Worm (Caenorhabditis elegans) whole organism, L2 larva: ENCODE results near the gene clu-1.

Experiments
- ZK546.5 ChIP-seq: sonication (generic microtip); optimal IDR thresholded peaks from 2 replicates; lab custom pipeline; 2017; ENCODE audit warnings: missing biosample characterization, missing genetic modification characterization
- aly-2 ChIP-seq: fragments of 150-350 bp; optimal IDR thresholded peaks from 2 replicates; lab custom pipeline; 2014; ENCODE audit warnings: missing biosample characterization, missing genetic modification characterization
- ama-1 ChIP-seq: fragments of 150-350 bp; optimal IDR thresholded peaks from 2 replicates; lab custom pipeline; 2018; ENCODE audit warnings: inconsistent platforms
- ceh-82 ChIP-seq: fragments of 150-350 bp; optimal IDR thresholded peaks from 2 replicates; lab custom pipeline; 2014; ENCODE audit warnings: missing biosample characterization, missing genetic modification characterization
- lin-11 ChIP-seq: fragments of 150-350 bp; sonication (generic microtip); optimal IDR thresholded peaks from 2 replicates; lab custom pipeline; 2014; ENCODE audit warnings: missing biosample characterization, missing genetic modification characterization, inconsistent platforms, mixed read lengths
- nhr-237 ChIP-seq: fragments of 150-350 bp; optimal IDR thresholded peaks from 2 replicates; lab custom pipeline; 2014; ENCODE audit warnings: missing biosample characterization, missing genetic modification characterization
- skn-1 ChIP-seq: sonication (generic microtip); optimal IDR thresholded peaks from 2 replicates; lab custom pipeline; 2017; ENCODE audit warnings: missing biosample characterization, missing genetic modification characterization
- snpc-4 ChIP-seq: fragments of 150-350 bp; optimal IDR thresholded peaks from 2 replicates; lab custom pipeline; 2014; ENCODE audit warnings: missing biosample characterization, missing genetic modification characterization
- unc-39 ChIP-seq: fragments of 150-350 bp; optimal IDR thresholded peaks from 2 replicates; lab custom pipeline; 2014; ENCODE audit warnings: missing biosample characterization, missing genetic modification characterization
- unc-62 ChIP-seq: fragments of 150-350 bp; optimal IDR thresholded peaks from 2 replicates; lab custom pipeline; 2014; ENCODE audit warnings: missing biosample characterization, missing genetic modification reagents, missing genetic modification characterization
- ztf-11 ChIP-seq: sonication (generic microtip); optimal IDR thresholded peaks from 2 replicates; lab custom pipeline; 2017; ENCODE audit warnings: missing biosample characterization, missing genetic modification characterization

- TF ChIP-seq nhr-237 (tag; lab: Kevin White, UChicago) = no peak
- no peak for TF ChIP-seq ZK546.5 (tag; lab: Kevin White, UChicago)
- TF ChIP-seq ceh-82 (tag; lab: Kevin White, UChicago) = no peak
- no peak for TF ChIP-seq ama-1 (lab: Kevin White, UChicago)
- no peak for TF ChIP-seq unc-39 (tag; lab: Kevin White, UChicago)
- TF ChIP-seq lin-11 (tag; lab: Kevin White, UChicago) = no peak
- no peak for TF ChIP-seq unc-62 (GFP tag; lab: Kevin White, UChicago)
- no peak for TF ChIP-seq skn-1
- TF ChIP-seq ztf-11 (tag; lab: Kevin White, UChicago) = no peak
- TF ChIP-seq snpc-4 (tag; lab: Kevin White, UChicago) = no peak
- no peak for TF ChIP-seq aly-2 (tag; lab: Kevin White, UChicago)
Measured at ce11 chrIII:9570869-9571268, 49.6 kb upstream of the clu-1 start.
